Fruit fly (Drosophila melanogaster) whole organism, prepupa: Measurements from ENCODE around the gene Pli.

Experiments
- CG1621 ChIP-seq: fragments of 200-800 bp; sonication (Bioruptor generic); optimal IDR thresholded peaks from 3 replicates; lab custom pipeline; 2018; ENCODE audit warnings: missing biosample characterization, mild to moderate bottlenecking, missing genetic modification characterization
- CG32006 ChIP-seq: fragments of 200-800 bp; sonication (Bioruptor generic); optimal IDR thresholded peaks from 3 replicates; lab custom pipeline; 2017; ENCODE audit warnings: missing biosample characterization, mild to moderate bottlenecking, missing genetic modification characterization
- CG6854 ChIP-seq: fragments of 200-800 bp; sonication (Bioruptor generic); optimal IDR thresholded peaks from 2 replicates; lab custom pipeline; 2017; ENCODE audit warnings: missing biosample characterization, mild to moderate bottlenecking, missing genetic modification characterization
- ss ChIP-seq, 2 experiments: fragments of 200-800 bp; sonication (Bioruptor generic); optimal IDR thresholded peaks; 2 replicates in 1 of 2; 3 replicates in 1 of 2; lab custom pipeline; 2017 to 2018; ENCODE audit warnings: mild to moderate bottlenecking in 2 of 2, missing biosample characterization in 2 of 2, missing genetic modification characterization in 2 of 2, moderate library complexity in 1 of 2

DNA sequence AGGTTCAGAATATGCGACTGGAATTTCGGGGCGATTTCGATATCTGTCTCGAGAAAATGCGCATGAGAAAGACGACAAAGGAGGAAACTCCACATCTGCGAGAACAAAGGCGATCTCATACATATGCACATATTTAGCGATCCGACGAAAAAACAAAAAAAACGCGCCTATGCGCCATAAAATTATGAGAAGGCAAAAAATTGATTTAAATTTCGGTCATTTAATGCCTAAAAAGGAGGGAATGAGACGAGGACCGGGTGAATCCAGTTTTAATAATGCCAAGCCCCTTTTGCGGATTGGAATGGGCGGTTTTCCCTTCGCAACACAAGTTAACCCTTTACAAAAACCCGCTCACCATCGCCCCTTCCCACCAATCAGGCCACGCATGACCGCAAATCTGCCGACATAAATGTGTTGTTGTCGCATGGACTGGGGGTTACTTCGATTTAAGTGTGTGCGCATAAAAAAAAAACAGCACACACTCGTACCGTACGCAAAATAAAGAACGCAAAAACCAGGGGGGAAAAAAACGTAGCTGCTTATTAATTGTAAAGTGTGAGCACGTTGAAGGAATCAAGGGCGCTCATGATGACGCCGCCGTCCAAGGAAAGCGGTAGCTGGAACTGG is 24.7 kb upstream of the Pli start:
- TF ChIP-seq CG6854 (GFP tag; lab: Kevin White, UChicago) (no peak), CG1621 (tag; lab: Kevin White, UChicago) (no peak), CG32006 (GFP tag; lab: Kevin White, UChicago) (no peak), ss (GFP tag; optimal IDR thresholded peaks at IDR 0.05; lab: Kevin White, UChicago) (no peak)
